Worm (Caenorhabditis elegans): ENCODE results near the gene F58E6.4.

DNA sequence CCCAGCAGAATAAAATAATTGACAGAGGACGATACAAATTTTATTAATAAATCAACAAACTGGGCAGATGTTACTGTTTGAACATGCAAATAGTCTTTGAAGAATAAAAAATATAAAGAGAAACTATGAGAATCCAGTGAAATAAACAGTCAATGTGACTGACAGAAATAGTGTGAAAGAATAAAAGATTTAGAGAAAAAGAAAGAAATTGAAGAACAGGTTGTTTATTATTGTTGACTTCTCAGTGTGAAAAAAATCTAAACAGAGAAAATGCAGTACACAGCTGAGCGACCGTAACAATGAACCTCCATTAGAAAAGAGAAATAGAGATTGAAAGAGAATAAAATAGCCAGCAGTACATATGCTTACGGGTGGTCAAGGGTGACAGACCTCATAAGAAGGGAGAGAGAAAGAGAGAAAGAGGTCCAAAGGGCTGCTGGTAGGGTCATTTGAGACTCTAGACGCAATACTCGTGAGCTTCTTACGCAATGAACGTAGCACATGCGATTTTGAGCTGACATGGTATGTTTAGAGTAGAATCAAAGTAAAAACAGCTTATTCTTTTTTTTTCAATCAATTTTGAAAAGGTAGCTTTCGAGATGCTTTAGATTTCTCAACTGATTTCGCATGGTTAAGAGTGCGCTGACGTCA lies 26.1 kb downstream of the F58E6.4 start, which contains the start of gene slcr-46.3:
- no peak for TF ChIP-seq nhr-11 (tag; optimal IDR thresholded peaks at IDR 0.05)
- no peak for TF ChIP-seq ama-1 (optimal IDR thresholded peaks at IDR 0.05)
- TF ChIP-seq lir-3 (tag; optimal IDR thresholded peaks at IDR 0.05; ENCODE audit: poor library complexity) = no peak
- no peak for TF ChIP-seq nhr-237 (tag; optimal IDR thresholded peaks at IDR 0.05)
- TF ChIP-seq zag-1 (tag; optimal IDR thresholded peaks at IDR 0.05) = no peak
- no peak for TF ChIP-seq nhr-12 (tag; optimal IDR thresholded peaks at IDR 0.05)
- no peak for TF ChIP-seq aly-2 (tag; optimal IDR thresholded peaks at IDR 0.05)
- TF ChIP-seq elt-2 (tag; optimal IDR thresholded peaks at IDR 0.05) = no peak

Measured in whole organism, L1 larva.